Fruit fly (Drosophila melanogaster) whole organism, embryonic: Measurements from ENCODE around the gene Syt12.
A peak's percentile ranks its signal among the peaks of the same experiment; 100 is the strongest.

ENCODE experiments used
- Atf3 ChIP-seq: fragments of 200-800 bp; sonication (Bioruptor generic); optimal IDR thresholded peaks from 3 replicates; lab custom pipeline; 2016; ENCODE audit warnings: missing biosample characterization, missing genetic modification characterization
- Bdp1 ChIP-seq: fragments of 200-800 bp; sonication (Bioruptor generic); optimal IDR thresholded peaks from 3 replicates; lab custom pipeline; 2016; ENCODE audit warnings: missing biosample characterization, missing genetic modification characterization
- BtbVII ChIP-seq: fragments of 200-800 bp; sonication (Bioruptor generic); optimal IDR thresholded peaks from 3 replicates; lab custom pipeline; 2017; ENCODE audit warnings: missing biosample characterization, mild to moderate bottlenecking, missing genetic modification characterization
- CG10274 ChIP-seq: fragments of 200-800 bp; sonication (Bioruptor generic); optimal IDR thresholded peaks from 3 replicates; lab custom pipeline; 2017; ENCODE audit warnings: missing biosample characterization, mild to moderate bottlenecking, missing genetic modification characterization
- CG10565 ChIP-seq: fragments of 200-800 bp; sonication (Bioruptor generic); optimal IDR thresholded peaks from 3 replicates; lab custom pipeline; 2016; ENCODE audit warnings: missing biosample characterization, mild to moderate bottlenecking, missing genetic modification characterization
- CG12659 ChIP-seq: fragments of 200-800 bp; sonication (Bioruptor generic); optimal IDR thresholded peaks from 3 replicates; lab custom pipeline; 2017; ENCODE audit warnings: mild to moderate bottlenecking, missing biosample characterization, missing genetic modification reagents, missing genetic modification characterization
- CG13296 ChIP-seq: fragments of 200-800 bp; sonication (Bioruptor generic); optimal IDR thresholded peaks from 3 replicates; lab custom pipeline; 2018; ENCODE audit warnings: missing biosample characterization, mild to moderate bottlenecking, missing genetic modification characterization
- CG13894 ChIP-seq: fragments of 200-800 bp; sonication (Bioruptor generic); optimal IDR thresholded peaks from 3 replicates; lab custom pipeline; 2018; ENCODE audit warnings: missing biosample characterization, mild to moderate bottlenecking, missing genetic modification characterization, moderate library complexity
- CG16813 ChIP-seq: fragments of 200-800 bp; sonication (Bioruptor generic); IDR thresholded peaks from 3 replicates; pipeline ENCODE4 v1.3.6; 2022; ENCODE audit warnings: missing biosample characterization, missing genetic modification characterization; ENCODE audit not compliant: partially characterized antibody
- CG18262 ChIP-seq: fragments of 200-800 bp; optimal IDR thresholded peaks from 3 replicates; lab custom pipeline; 2019; ENCODE audit warnings: missing biosample characterization, mild to moderate bottlenecking, missing genetic modification characterization, moderate library complexity
- CG2116 ChIP-seq: fragments of 200-800 bp; sonication (Bioruptor generic); optimal IDR thresholded peaks from 3 replicates; lab custom pipeline; 2018; ENCODE audit warnings: missing biosample characterization, mild to moderate bottlenecking, missing genetic modification characterization
- CG2678 ChIP-seq: fragments of 200-800 bp; sonication (Bioruptor generic); optimal IDR thresholded peaks from 3 replicates; lab custom pipeline; 2019; ENCODE audit warnings: missing biosample characterization, mild to moderate bottlenecking, missing genetic modification characterization, moderate library complexity
- CG30020 ChIP-seq: fragments of 200-800 bp; optimal IDR thresholded peaks from 2 replicates; lab custom pipeline; 2019; ENCODE audit warnings: missing biosample characterization, mild to moderate bottlenecking, missing genetic modification characterization, moderate library complexity
- CG31441 ChIP-seq: fragments of 200-800 bp; sonication (Bioruptor generic); IDR thresholded peaks from 2 replicates; pipeline ENCODE4 v1.3.6; 2022; ENCODE audit warnings: missing biosample characterization, missing genetic modification characterization
- CG34376 ChIP-seq: fragments of 200-800 bp; sonication (Bioruptor generic); optimal IDR thresholded peaks from 2 replicates; lab custom pipeline; 2018; ENCODE audit warnings: missing biosample characterization, mild to moderate bottlenecking, missing genetic modification characterization
- CG3995 ChIP-seq: fragments of 200-800 bp; sonication (Bioruptor generic); optimal IDR thresholded peaks from 3 replicates; lab custom pipeline; 2016; ENCODE audit warnings: missing biosample characterization, missing genetic modification characterization
- CG7745 ChIP-seq: fragments of 200-800 bp; sonication (Bioruptor generic); optimal IDR thresholded peaks from 2 replicates; lab custom pipeline; 2018; ENCODE audit warnings: missing biosample characterization, mild to moderate bottlenecking, missing genetic modification characterization, moderate library complexity
- CG8089 ChIP-seq: fragments of 200-800 bp; sonication (Bioruptor generic); optimal IDR thresholded peaks from 3 replicates; lab custom pipeline; 2016; ENCODE audit warnings: missing biosample characterization, missing genetic modification characterization
- CG8944 ChIP-seq: fragments of 200-800 bp; sonication (Bioruptor generic); optimal IDR thresholded peaks from 3 replicates; lab custom pipeline; 2016; ENCODE audit warnings: missing biosample characterization, missing genetic modification characterization
- CrebB ChIP-seq: fragments of 200-800 bp; sonication (Bioruptor generic); optimal IDR thresholded peaks from 3 replicates; lab custom pipeline; 2018; ENCODE audit warnings: missing biosample characterization, mild to moderate bottlenecking, missing genetic modification characterization
- Fer1 ChIP-seq: fragments of 200-800 bp; sonication (Bioruptor generic); optimal IDR thresholded peaks from 2 replicates; lab custom pipeline; 2017; ENCODE audit warnings: missing biosample characterization, mild to moderate bottlenecking, missing genetic modification characterization
- Hey ChIP-seq: fragments of 200-800 bp; sonication (Bioruptor generic); optimal IDR thresholded peaks from 3 replicates; lab custom pipeline; 2018; ENCODE audit warnings: missing biosample characterization, mild to moderate bottlenecking, missing genetic modification characterization
- Hr78 ChIP-seq, 2 experiments: fragments of 200-800 bp in 1 of 2; fragments of >200 bp in 1 of 2; sonication (Bioruptor generic) in 1 of 2; optimal IDR thresholded peaks; 2 replicates each; lab custom pipeline; 2017 to 2019; ENCODE audit warnings: missing biosample characterization in 2 of 2, missing genetic modification characterization in 2 of 2, mild to moderate bottlenecking in 1 of 2, moderate library complexity in 1 of 2
- Jarid2 ChIP-seq: fragments of 200-800 bp; sonication (Bioruptor generic); optimal IDR thresholded peaks from 3 replicates; lab custom pipeline; 2017; ENCODE audit warnings: mild to moderate bottlenecking, missing biosample characterization, missing genetic modification reagents, missing genetic modification characterization
- Mes4 ChIP-seq: fragments of 200-800 bp; sonication (Bioruptor generic); optimal IDR thresholded peaks from 2 replicates; lab custom pipeline; 2016; ENCODE audit warnings: missing biosample characterization, missing genetic modification characterization
- NfI ChIP-seq: fragments of 200-800 bp; sonication (Bioruptor generic); optimal IDR thresholded peaks from 3 replicates; lab custom pipeline; 2018; ENCODE audit warnings: missing biosample characterization, mild to moderate bottlenecking, missing genetic modification characterization, moderate library complexity
- Sin3A ChIP-seq: fragments of >200 bp; optimal IDR thresholded peaks from 2 replicates; lab custom pipeline; 2018
- Sox102F ChIP-seq: fragments of 200-800 bp; sonication (Bioruptor generic); optimal IDR thresholded peaks from 2 replicates; lab custom pipeline; 2018; ENCODE audit warnings: missing biosample characterization, mild to moderate bottlenecking, missing genetic modification characterization, moderate library complexity
- Sry-β ChIP-seq: fragments of 200-800 bp; sonication (Bioruptor generic); optimal IDR thresholded peaks from 2 replicates; lab custom pipeline; 2018; ENCODE audit warnings: missing biosample characterization, mild to moderate bottlenecking, missing genetic modification characterization, moderate library complexity
- abd-A ChIP-seq: fragments of 200-800 bp; sonication (Bioruptor generic); optimal IDR thresholded peaks from 3 replicates; lab custom pipeline; 2019; ENCODE audit warnings: missing biosample characterization, mild to moderate bottlenecking, missing genetic modification characterization, moderate library complexity
- ac ChIP-seq: fragments of 200-800 bp; sonication (Bioruptor generic); optimal IDR thresholded peaks from 3 replicates; lab custom pipeline; 2017; ENCODE audit warnings: missing biosample characterization, mild to moderate bottlenecking, missing genetic modification characterization
- ato ChIP-seq: fragments of 200-800 bp; sonication (Bioruptor generic); IDR thresholded peaks from 2 replicates; pipeline ENCODE4 v1.3.6; 2022; ENCODE audit warnings: missing biosample characterization, missing genetic modification characterization; ENCODE audit not compliant: partially characterized antibody
- btn ChIP-seq: fragments of 200-800 bp; sonication (Bioruptor generic); optimal IDR thresholded peaks from 2 replicates; lab custom pipeline; 2016; ENCODE audit warnings: missing biosample characterization, missing genetic modification characterization
- cad ChIP-seq: fragments of >200 bp; optimal IDR thresholded peaks from 2 replicates; lab custom pipeline; 2017; ENCODE audit warnings: missing biosample characterization, missing genetic modification characterization
- chinmo ChIP-seq: fragments of 200-800 bp; sonication (Bioruptor generic); IDR thresholded peaks from 4 replicates; pipeline ENCODE4 v1.3.6; 2022; ENCODE audit warnings: missing biosample characterization, missing genetic modification characterization; ENCODE audit not compliant: partially characterized antibody
- chn ChIP-seq: fragments of 200-800 bp; sonication (Bioruptor generic); optimal IDR thresholded peaks from 2 replicates; lab custom pipeline; 2016; ENCODE audit warnings: missing biosample characterization, missing genetic modification characterization
- dan ChIP-seq: fragments of 200-800 bp; sonication (Bioruptor generic); IDR thresholded peaks from 2 replicates; pipeline ENCODE4 v1.3.6; 2022; ENCODE audit warnings: missing biosample characterization, missing genetic modification characterization
- dmrt99B ChIP-seq: fragments of 200-800 bp; sonication (Bioruptor generic); optimal IDR thresholded peaks from 2 replicates; lab custom pipeline; 2018; ENCODE audit warnings: missing biosample characterization, mild to moderate bottlenecking, missing genetic modification characterization, moderate library complexity
- dysf ChIP-seq: fragments of 200-800 bp; sonication (Bioruptor generic); IDR thresholded peaks from 3 replicates; pipeline ENCODE4 v1.3.6; 2022; ENCODE audit warnings: missing biosample characterization, missing genetic modification characterization
- esg ChIP-seq: fragments of 200-800 bp; sonication (Bioruptor generic); conservative IDR thresholded peaks from 2 replicates; pipeline ENCODE4 v1.3.6; 2022; ENCODE audit warnings: missing biosample characterization, missing genetic modification characterization
- exex ChIP-seq: fragments of 200-800 bp; sonication (Bioruptor generic); optimal IDR thresholded peaks from 4 replicates; lab custom pipeline; 2018; ENCODE audit warnings: missing biosample characterization, mild to moderate bottlenecking, missing genetic modification characterization, moderate library complexity
- fd96Cb ChIP-seq: fragments of 200-800 bp; sonication (Bioruptor generic); optimal IDR thresholded peaks from 2 replicates; lab custom pipeline; 2018; ENCODE audit warnings: missing biosample characterization, mild to moderate bottlenecking, missing genetic modification characterization, moderate library complexity
- grau ChIP-seq: fragments of 200-800 bp; optimal IDR thresholded peaks from 3 replicates; lab custom pipeline; 2019; ENCODE audit warnings: missing biosample characterization, mild to moderate bottlenecking, missing genetic modification characterization, moderate library complexity
- klu ChIP-seq: fragments of 200-800 bp; sonication (Bioruptor generic); IDR thresholded peaks from 2 replicates; pipeline ENCODE4 v1.3.6; 2022; ENCODE audit warnings: missing biosample characterization, missing genetic modification characterization
- lilli ChIP-seq: fragments of 200-800 bp; sonication (Bioruptor generic); optimal IDR thresholded peaks from 3 replicates; lab custom pipeline; 2016; ENCODE audit warnings: missing biosample characterization, missing genetic modification characterization
- odd ChIP-seq: fragments of 200-800 bp; sonication (Bioruptor generic); optimal IDR thresholded peaks from 2 replicates; lab custom pipeline; 2017; ENCODE audit warnings: missing biosample characterization, mild to moderate bottlenecking, missing genetic modification characterization
- tx ChIP-seq: fragments of 200-800 bp; sonication (Bioruptor generic); optimal IDR thresholded peaks from 2 replicates; lab custom pipeline; 2016; ENCODE audit warnings: missing biosample characterization, missing genetic modification characterization
- unc-4 ChIP-seq: fragments of 200-800 bp; sonication (Bioruptor generic); IDR thresholded peaks from 2 replicates; pipeline ENCODE4 v1.3.6; 2022; ENCODE audit warnings: missing biosample characterization, missing genetic modification characterization; ENCODE audit not compliant: partially characterized antibody
- wek ChIP-seq: fragments of 200-800 bp; sonication (Bioruptor generic); optimal IDR thresholded peaks from 3 replicates; lab custom pipeline; 2018; ENCODE audit warnings: missing biosample characterization, mild to moderate bottlenecking, missing genetic modification characterization, moderate library complexity

Syt12 gene

DNA sequence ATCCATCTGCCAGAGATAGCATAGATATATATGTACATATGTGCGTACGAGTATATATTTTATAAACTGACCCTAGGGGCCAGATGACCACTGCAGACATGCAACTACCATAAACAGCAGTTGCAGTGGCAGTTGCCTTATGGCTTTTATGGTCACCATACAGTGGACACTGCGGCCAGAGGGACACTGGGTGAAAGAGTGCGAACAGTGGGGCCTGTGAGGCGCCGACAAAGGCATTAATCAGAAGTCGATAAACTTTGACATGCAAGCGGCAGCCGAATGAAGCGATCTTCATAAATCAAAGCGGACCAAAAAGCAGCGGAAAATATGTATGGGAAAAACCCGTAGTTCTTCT lies 43.6 kb upstream of the Syt12 start:
- TF ChIP-seq NfI (GFP tag; lab: Kevin White, UChicago) (no peak), grau (tag; lab: Kevin White, UChicago) (peak; percentile 49), esg (GFP tag; lab: Robert Waterston, UW) (no peak), CrebB (tag; lab: Kevin White, UChicago) (no peak), Hr78 (GFP tag; optimal IDR thresholded peaks at IDR 0.05; lab: Kevin White, UChicago) (peak in 1 of 2 experiments; percentile 43)

DNA sequence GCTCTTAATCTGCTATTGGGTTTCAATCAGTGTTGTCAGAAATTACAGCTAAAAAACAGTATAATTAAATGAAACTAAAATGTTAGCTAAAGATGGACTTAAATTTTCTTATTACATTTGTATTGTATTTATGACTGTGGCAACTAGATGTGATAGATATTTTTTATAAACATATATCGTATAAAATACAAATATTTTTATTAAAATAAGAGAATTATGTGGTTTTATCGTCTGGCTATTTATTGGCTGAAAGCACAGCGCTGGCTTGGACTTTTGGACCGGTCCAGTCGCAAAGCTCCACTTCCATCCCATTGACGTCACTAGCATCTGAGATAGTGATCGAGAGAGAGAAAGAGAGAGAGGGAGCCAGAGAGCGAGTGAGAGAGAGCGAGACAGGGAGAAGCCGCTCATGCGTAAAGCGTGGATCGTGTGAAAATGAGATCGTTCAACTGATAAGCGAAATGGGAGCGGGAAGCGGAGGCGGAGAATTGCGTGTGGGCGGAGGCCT lies 39.6 kb upstream of the Syt12 start:
- TF ChIP-seq CG18262 (tag; lab: Kevin White, UChicago), result peak; percentile 38
- TF ChIP-seq Atf3 (GFP tag; lab: Kevin White, UChicago), result no peak
- TF ChIP-seq CG8944 (GFP tag; lab: Kevin White, UChicago), result no peak
- peak; percentile 3 for TF ChIP-seq CG34376 (GFP tag; lab: Kevin White, UChicago)
- TF ChIP-seq chinmo (GFP tag; lab: Robert Waterston, UW), result no peak
- TF ChIP-seq Sox102F, result no peak
- no peak for TF ChIP-seq Mes4
- no peak for TF ChIP-seq ato (GFP tag; lab: Robert Waterston, UW)
- TF ChIP-seq CG10565 (GFP tag; lab: Kevin White, UChicago), result no peak
- TF ChIP-seq klu (GFP tag; lab: Robert Waterston, UW), result peak; percentile 26; the same call in 1 of the 2 replicates
- no peak for TF ChIP-seq CG10274 (GFP tag; lab: Kevin White, UChicago)
- TF ChIP-seq CG2678 (tag; lab: Kevin White, UChicago), result peak; percentile 73
- no peak for TF ChIP-seq Hey
- no peak; the same call in 2 of the 3 replicates for TF ChIP-seq dysf (GFP tag; lab: Robert Waterston, UW)
- no peak for TF ChIP-seq dan (GFP tag; lab: Robert Waterston, UW)
- no peak for TF ChIP-seq CG7745
- TF ChIP-seq Jarid2 (GFP tag; lab: Kevin White, UChicago), result peak; percentile 21
- TF ChIP-seq BtbVII (GFP tag; lab: Kevin White, UChicago), result peak; percentile 62
- TF ChIP-seq CG2116, result no peak
- TF ChIP-seq ac, result no peak
- peak; percentile 22 for TF ChIP-seq abd-A (tag; lab: Kevin White, UChicago)
- peak; percentile 7 for TF ChIP-seq lilli
- TF ChIP-seq cad (GFP tag; lab: Kevin White, UChicago), result no peak
- TF ChIP-seq Sry-β, result peak; percentile 91
- TF ChIP-seq btn (GFP tag; lab: Kevin White, UChicago), result no peak
- TF ChIP-seq Sin3A (lab: Kevin White, UChicago), result no peak
- peak; percentile 38 for TF ChIP-seq CG12659 (GFP tag; lab: Kevin White, UChicago)
- TF ChIP-seq fd96Cb (tag; lab: Kevin White, UChicago), result no peak
- TF ChIP-seq CG30020 (tag; lab: Kevin White, UChicago), result no peak
- no peak for TF ChIP-seq chn (GFP tag; lab: Kevin White, UChicago)
- peak; percentile 18; the same call in 1 of the 2 replicates for TF ChIP-seq CG31441 (GFP tag; lab: Robert Waterston, UW)
- TF ChIP-seq unc-4 (GFP tag; lab: Robert Waterston, UW), result no peak
- TF ChIP-seq dmrt99B (tag; lab: Kevin White, UChicago), result peak; percentile 53
- TF ChIP-seq Fer1 (GFP tag; lab: Kevin White, UChicago), result peak; percentile 65
- TF ChIP-seq exex, result peak; percentile 43
- no peak for TF ChIP-seq CG16813 (GFP tag; lab: Robert Waterston, UW)
- TF ChIP-seq CG13296 (GFP tag; lab: Kevin White, UChicago), result peak; percentile 81
- no peak for TF ChIP-seq tx (GFP tag; lab: Kevin White, UChicago)
- no peak for TF ChIP-seq CG8089 (GFP tag; lab: Kevin White, UChicago)
- no peak for TF ChIP-seq wek (GFP tag; lab: Kevin White, UChicago)
- TF ChIP-seq Bdp1 (GFP tag; lab: Kevin White, UChicago), result no peak
- TF ChIP-seq CG3995 (GFP tag; lab: Kevin White, UChicago), result no peak
- TF ChIP-seq odd, result no peak
- peak; percentile 64 for TF ChIP-seq CG13894 (tag; lab: Kevin White, UChicago)
